Worm (Caenorhabditis elegans) whole organism, L4 larva: Measurements from ENCODE around the gene C14C11.4.

Source experiments
- F49E8.2 ChIP-seq: sonication (generic microtip); optimal IDR thresholded peaks from 2 replicates; lab custom pipeline; 2016; ENCODE audit warnings: missing compliant biosample characterization, mild to moderate bottlenecking, missing genetic modification characterization, borderline replicate concordance
- T26A8.4 ChIP-seq: fragments of 200-800 bp; sonication (Bioruptor generic); IDR thresholded peaks from 2 replicates; pipeline ENCODE4 v1.3.6; 2022; ENCODE audit warnings: missing genetic modification characterization, missing compliant biosample characterization
- Y5F2A.4 ChIP-seq: fragments of 200-800 bp; sonication (Bioruptor generic); optimal IDR thresholded peaks from 2 replicates; lab custom pipeline; 2018; ENCODE audit warnings: mild to moderate bottlenecking, missing genetic modification characterization, missing compliant biosample characterization
- ZK337.2 ChIP-seq: fragments of 200-800 bp; sonication (Bioruptor generic); IDR thresholded peaks from 2 replicates; pipeline ENCODE4 v1.3.6; 2022; ENCODE audit warnings: missing genetic modification reagents, missing genetic modification characterization, missing compliant biosample characterization
- ZK546.5 ChIP-seq, 2 experiments: sonication (generic microtip); optimal IDR thresholded peaks; 2 replicates each; lab custom pipeline; 2017; ENCODE audit warnings: missing biosample characterization in 2 of 2, missing genetic modification characterization in 2 of 2
- aha-1 ChIP-seq: fragments of 150-350 bp; peaks from one replicate; lab custom pipeline; 2014; ENCODE audit warnings: missing biosample characterization, missing genetic modification characterization
- ama-1 ChIP-seq: fragments of 150-350 bp; optimal IDR thresholded peaks from 2 replicates; lab custom pipeline; 2014; ENCODE audit warnings: inconsistent platforms, mixed read lengths
- ceh-20 ChIP-seq: fragments of 200-800 bp; sonication (Bioruptor generic); IDR thresholded peaks from 2 replicates; pipeline ENCODE4 v1.3.6; 2022; ENCODE audit warnings: missing genetic modification reagents, missing genetic modification characterization, missing compliant biosample characterization
- ceh-32 ChIP-seq: sonication (generic microtip); optimal IDR thresholded peaks from 2 replicates; lab custom pipeline; 2016; ENCODE audit warnings: mild to moderate bottlenecking, missing genetic modification characterization, missing compliant biosample characterization; ENCODE audit not compliant: poor library complexity
- ceh-44 ChIP-seq: fragments of 200-800 bp; sonication (Bioruptor generic); IDR thresholded peaks from 2 replicates; pipeline ENCODE4 v1.3.6; 2022; ENCODE audit warnings: missing genetic modification reagents, missing genetic modification characterization, missing compliant biosample characterization
- ceh-62 ChIP-seq: sonication (generic microtip); optimal IDR thresholded peaks from 2 replicates; lab custom pipeline; 2017; ENCODE audit warnings: missing biosample characterization, missing genetic modification characterization
- ceh-82 ChIP-seq: sonication (generic microtip); optimal IDR thresholded peaks from 2 replicates; lab custom pipeline; 2017; ENCODE audit warnings: missing biosample characterization, missing genetic modification characterization
- daf-12 ChIP-seq: fragments of 150-350 bp; optimal IDR thresholded peaks from 2 replicates; lab custom pipeline; 2014; ENCODE audit warnings: missing biosample characterization, missing genetic modification reagents, missing genetic modification characterization
- daf-16 ChIP-seq, 3 experiments: sonication (generic microtip); optimal IDR thresholded peaks; 2 replicates each; lab custom pipeline; 2016 to 2017; ENCODE audit warnings: missing genetic modification characterization in 3 of 3, missing genetic modification reagents in 3 of 3, mild to moderate bottlenecking in 2 of 3, missing compliant biosample characterization in 2 of 3, missing biosample characterization in 1 of 3, moderate library complexity in 1 of 3
- dve-1 ChIP-seq: sonication (generic microtip); optimal IDR thresholded peaks from 2 replicates; lab custom pipeline; 2017; ENCODE audit warnings: antibody characterized with exemption, mild to moderate bottlenecking, missing genetic modification characterization, missing compliant biosample characterization; ENCODE audit not compliant: insufficient read depth
- fkh-10 ChIP-seq: fragments of 150-350 bp; optimal IDR thresholded peaks from 2 replicates; lab custom pipeline; 2014; ENCODE audit warnings: missing biosample characterization, missing genetic modification reagents, missing genetic modification characterization
- hlh-11 ChIP-seq: fragments of 200-800 bp; sonication (Bioruptor generic); optimal IDR thresholded peaks from 2 replicates; lab custom pipeline; 2018; ENCODE audit warnings: mild to moderate bottlenecking, missing genetic modification characterization, missing compliant biosample characterization
- hlh-30 ChIP-seq: sonication (generic microtip); optimal IDR thresholded peaks from 2 replicates; lab custom pipeline; 2017; ENCODE audit warnings: antibody characterized with exemption, mild to moderate bottlenecking, missing genetic modification characterization, missing compliant biosample characterization; ENCODE audit not compliant: insufficient read depth
- hmg-1.1 ChIP-seq: fragments of 200-800 bp; sonication (Bioruptor generic); IDR thresholded peaks from 2 replicates; pipeline ENCODE4 v1.3.6; 2022; ENCODE audit warnings: missing genetic modification reagents, missing genetic modification characterization, missing compliant biosample characterization
- lir-3 ChIP-seq: sonication (generic microtip); optimal IDR thresholded peaks from 2 replicates; lab custom pipeline; 2016; ENCODE audit warnings: mild to moderate bottlenecking, missing genetic modification characterization, missing compliant biosample characterization
- mdt-29 ChIP-seq: fragments of 200-800 bp; sonication (Bioruptor generic); IDR thresholded peaks from 2 replicates; pipeline ENCODE4 v1.3.6; 2022; ENCODE audit warnings: missing genetic modification reagents, missing genetic modification characterization, missing compliant biosample characterization
- mep-1 ChIP-seq: fragments of 150-350 bp; sonication (generic microtip); optimal IDR thresholded peaks from 3 replicates; lab custom pipeline; 2014; ENCODE audit warnings: missing biosample characterization, missing genetic modification characterization
- nhr-102 ChIP-seq: sonication (generic microtip); optimal IDR thresholded peaks from 2 replicates; lab custom pipeline; 2016; ENCODE audit warnings: mild to moderate bottlenecking, missing genetic modification characterization, moderate library complexity, missing compliant biosample characterization
- nhr-111 ChIP-seq: fragments of 200-800 bp; sonication (Bioruptor generic); optimal IDR thresholded peaks from 2 replicates; lab custom pipeline; 2018; ENCODE audit warnings: mild to moderate bottlenecking, missing genetic modification characterization, missing compliant biosample characterization
- nhr-237 ChIP-seq: sonication (generic microtip); optimal IDR thresholded peaks from 2 replicates; lab custom pipeline; 2017; ENCODE audit warnings: missing biosample characterization, missing genetic modification characterization
- nhr-28 ChIP-seq: fragments of 150-350 bp; optimal IDR thresholded peaks from 2 replicates; lab custom pipeline; 2014; ENCODE audit warnings: missing biosample characterization, missing genetic modification characterization
- nhr-48 ChIP-seq: sonication (generic microtip); optimal IDR thresholded peaks from 2 replicates; lab custom pipeline; 2016; ENCODE audit warnings: mild to moderate bottlenecking, missing genetic modification characterization, missing compliant biosample characterization
- nhr-76 ChIP-seq: fragments of 150-350 bp; optimal IDR thresholded peaks from 2 replicates; lab custom pipeline; 2014; ENCODE audit warnings: missing biosample characterization, missing genetic modification characterization
- nhr-77 ChIP-seq: fragments of 150-350 bp; optimal IDR thresholded peaks from 2 replicates; lab custom pipeline; 2014; ENCODE audit warnings: missing biosample characterization, missing genetic modification characterization
- rbr-2 ChIP-seq: sonication (generic microtip); optimal IDR thresholded peaks from 2 replicates; lab custom pipeline; 2016; ENCODE audit warnings: missing genotype, missing genetic modification characterization, missing compliant biosample characterization
- snpc-4 ChIP-seq: fragments of 150-350 bp; optimal IDR thresholded peaks from 2 replicates; lab custom pipeline; 2014; ENCODE audit warnings: missing biosample characterization, missing genetic modification characterization
- spr-3 ChIP-seq: fragments of 200-800 bp; sonication (Bioruptor generic); optimal IDR thresholded peaks from 2 replicates; lab custom pipeline; 2018; ENCODE audit warnings: mild to moderate bottlenecking, missing genetic modification characterization, missing compliant biosample characterization
- unc-62 ChIP-seq, 3 experiments: fragments of 150-350 bp in 1 of 3; sonication (generic microtip); optimal IDR thresholded peaks in 2 of 3; peaks in 1 of 3; 1 replicate in 1 of 3; 2 replicates in 2 of 3; lab custom pipeline; 2014 to 2017; ENCODE audit warnings: missing biosample characterization in 3 of 3, missing genetic modification characterization in 3 of 3, missing genetic modification reagents in 3 of 3, missing genotype in 1 of 3
- vab-7 ChIP-seq: fragments of 200-800 bp; sonication (Bioruptor generic); IDR thresholded peaks from 2 replicates; pipeline ENCODE4 v1.3.6; 2022; ENCODE audit warnings: missing genetic modification reagents, missing genetic modification characterization, missing compliant biosample characterization
- ztf-11 ChIP-seq: fragments of 150-350 bp; optimal IDR thresholded peaks from 2 replicates; lab custom pipeline; 2014; ENCODE audit warnings: missing biosample characterization, missing genetic modification characterization

C14C11.4 gene

DNA sequence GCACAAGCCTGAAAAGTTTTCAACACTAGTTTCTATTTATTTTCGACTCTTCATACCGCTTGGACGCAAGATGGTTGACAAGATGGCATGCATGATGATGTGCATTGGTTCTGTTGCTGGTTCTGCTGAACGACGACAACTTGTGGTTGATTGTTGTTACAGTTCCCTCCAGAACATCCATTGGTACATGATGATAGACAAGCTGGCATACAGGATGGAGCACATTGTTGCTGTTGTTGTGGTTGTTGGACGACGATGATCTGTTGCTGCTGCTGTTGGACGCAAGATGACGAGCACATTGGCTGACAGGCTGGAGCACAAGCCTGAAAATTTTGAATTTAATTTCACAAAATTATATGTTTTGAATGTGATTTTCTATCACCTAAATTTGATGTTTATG is 24.9 kb downstream of the C14C11.4 start:
- TF ChIP-seq rbr-2 (tag; lab: Kevin White, UChicago) (no peak), nhr-76 (no peak), mdt-29 (no peak), hlh-11 (tag; lab: Kevin White, UChicago) (no peak), ceh-44 (GFP tag; lab: Robert Waterston, UW) (no peak), nhr-48 (tag; lab: Kevin White, UChicago) (no peak), ZK337.2 (no peak), mep-1 (tag; lab: Kevin White, UChicago) (no peak), F49E8.2 (tag; lab: Kevin White, UChicago) (no peak), T26A8.4 (GFP tag; lab: Robert Waterston, UW) (no peak), unc-62 (GFP tag; optimal IDR thresholded peaks at IDR 0.05 in 1 of 2; lab: Kevin White, UChicago) (no peak), unc-62 (tag; optimal IDR thresholded peaks at IDR 0.05; lab: Kevin White, UChicago) (no peak), ceh-32 (tag; lab: Kevin White, UChicago) (no peak), nhr-28 (no peak), ZK546.5 (tag; optimal IDR thresholded peaks at IDR 0.05; lab: Kevin White, UChicago) (no peak), daf-12 (no peak), hmg-1.1 (GFP tag; lab: Robert Waterston, UW) (no peak), snpc-4 (no peak), lir-3 (no peak)
- TF ChIP-seq, all 104 proteins: peak for 0

DNA sequence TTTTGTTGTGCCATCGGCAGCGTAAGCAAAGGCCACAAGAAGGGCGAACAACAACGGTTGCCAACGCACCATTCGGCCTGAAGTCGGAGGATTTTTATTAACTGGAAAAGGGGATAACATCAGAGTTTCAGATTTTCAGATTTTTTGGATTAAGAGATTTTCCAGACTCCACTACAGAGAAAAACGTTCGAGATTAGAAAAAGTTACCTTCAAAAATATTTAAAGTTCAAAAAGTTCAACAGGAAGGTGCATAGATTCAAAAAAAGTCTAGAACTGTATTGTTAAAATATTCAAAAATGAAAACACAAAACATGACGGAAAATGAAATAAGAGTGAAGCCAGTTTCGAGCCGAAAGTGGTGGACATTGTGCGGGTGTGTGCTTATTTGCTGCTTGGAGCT is 28.6 kb downstream of the C14C11.4 start, which contains the start of gene pqn-13:
pqn-13 (minus strand) TSS at position 101 of the 400 bp plus-strand sequence.
- TF ChIP-seq Y5F2A.4 (no peak), ZK546.5 (tag; optimal IDR thresholded peaks at IDR 0.05; lab: Kevin White, UChicago) (no peak), nhr-102 (no peak), fkh-10 (GFP tag; lab: Kevin White, UChicago) (no peak), vab-7 (GFP tag; lab: Robert Waterston, UW) (no peak), spr-3 (GFP tag; lab: Kevin White, UChicago) (no peak), hlh-11 (tag; lab: Kevin White, UChicago) (no peak), ceh-62 (tag; lab: Kevin White, UChicago) (no peak), nhr-237 (tag; lab: Kevin White, UChicago) (no peak), aha-1 (tag; lab: Kevin White, UChicago) (no peak)

DNA sequence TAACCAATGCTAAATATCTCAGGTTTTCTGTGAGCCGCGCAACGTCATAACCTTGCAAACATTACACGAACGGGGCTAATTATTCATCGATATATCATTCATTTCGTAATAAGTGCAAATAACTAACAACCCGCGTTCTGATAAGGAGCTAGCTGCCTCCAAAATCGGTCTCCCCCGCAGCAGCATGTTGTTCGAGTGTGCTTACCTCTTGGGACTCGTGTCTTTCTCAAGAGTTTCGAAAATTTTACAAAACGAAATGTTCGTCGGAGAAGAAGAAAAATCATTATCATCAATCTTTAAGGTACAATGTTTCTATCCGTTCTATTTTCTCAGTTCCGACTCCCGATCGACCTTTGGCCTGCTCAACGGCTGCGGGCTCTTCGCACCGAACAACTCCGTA is 30.5 kb downstream of the C14C11.4 start:
- TF ChIP-seq ceh-82 (tag; lab: Kevin White, UChicago) (no peak), nhr-111 (GFP tag; lab: Kevin White, UChicago) (no peak), aha-1 (tag; lab: Kevin White, UChicago) (peak; percentile 93), ztf-11 (tag; lab: Kevin White, UChicago) (no peak)

DNA sequence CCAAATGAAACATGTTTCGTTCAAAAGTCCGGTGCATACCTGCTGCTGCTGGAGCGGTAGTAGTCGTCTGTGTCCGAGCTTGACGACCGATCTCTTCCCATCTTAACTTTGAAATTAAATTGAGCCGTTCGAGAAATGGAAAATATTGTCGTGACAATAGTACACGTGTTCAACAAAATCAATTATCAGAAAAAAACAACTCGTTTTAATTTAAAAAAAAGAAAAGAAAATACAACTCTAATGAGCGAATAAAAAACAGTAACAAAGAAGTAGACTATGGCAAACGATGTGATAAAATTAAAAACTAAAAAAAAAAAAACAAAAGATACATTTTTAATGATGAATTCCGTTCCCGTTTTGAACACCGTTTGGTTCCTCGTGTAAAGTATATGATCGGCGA is 35.1 kb downstream of the C14C11.4 start, which contains the start of gene prp-39:
prp-39 (minus strand) TSS at position 101 of the 400 bp plus-strand sequence.
- no peak for TF ChIP-seq ceh-20
- no peak for TF ChIP-seq dve-1 (tag; lab: Kevin White, UChicago)
- TF ChIP-seq ama-1 (lab: Kevin White, UChicago): peak; percentile 45
- TF ChIP-seq daf-16 (GFP tag; optimal IDR thresholded peaks at IDR 0.05; lab: Kevin White, UChicago): no peak
- TF ChIP-seq daf-16 (tag; optimal IDR thresholded peaks at IDR 0.05; lab: Kevin White, UChicago): peak; percentile 1
- no peak for TF ChIP-seq nhr-77 (tag; lab: Kevin White, UChicago)
- no peak for TF ChIP-seq hlh-30 (tag; lab: Kevin White, UChicago)
- no peak for TF ChIP-seq rbr-2 (tag; lab: Kevin White, UChicago)
